Worm (Caenorhabditis elegans) whole organism, late embryonic: Measurements from ENCODE around the gene C23G10.10.

Experiments
- C08G9.2 ChIP-seq: sonication (generic microtip); optimal IDR thresholded peaks from 2 replicates; lab custom pipeline; 2016; ENCODE audit warnings: mild to moderate bottlenecking, missing genetic modification characterization, moderate library complexity, missing compliant biosample characterization
- F13H6.1 ChIP-seq: sonication (generic microtip); optimal IDR thresholded peaks from 2 replicates; lab custom pipeline; 2016; ENCODE audit warnings: missing genetic modification characterization, missing compliant biosample characterization
- K02D7.2 ChIP-seq: sonication (generic microtip); optimal IDR thresholded peaks from 2 replicates; lab custom pipeline; 2017; ENCODE audit warnings: mild to moderate bottlenecking, missing genetic modification characterization, missing compliant biosample characterization
- K09A11.1 ChIP-seq: sonication (generic microtip); optimal IDR thresholded peaks from 2 replicates; lab custom pipeline; 2017; ENCODE audit warnings: antibody characterized with exemption, mild to moderate bottlenecking, missing genetic modification characterization, missing compliant biosample characterization; ENCODE audit not compliant: insufficient read depth
- T23F11.4 ChIP-seq: fragments of 200-800 bp; sonication (Bioruptor generic); optimal IDR thresholded peaks from 2 replicates; lab custom pipeline; 2018; ENCODE audit warnings: mild to moderate bottlenecking, missing genetic modification characterization, missing compliant biosample characterization
- ama-1 ChIP-seq: fragments of 150-350 bp; optimal IDR thresholded peaks from 2 replicates; lab custom pipeline; 2014
- ceh-18 ChIP-seq: sonication (generic microtip); optimal IDR thresholded peaks from 2 replicates; lab custom pipeline; 2016; ENCODE audit warnings: missing genetic modification characterization, missing compliant biosample characterization
- ceh-19 ChIP-seq: fragments of 200-800 bp; sonication (Bioruptor generic); optimal IDR thresholded peaks from 2 replicates; lab custom pipeline; 2018; ENCODE audit warnings: mild to moderate bottlenecking, missing genetic modification characterization, missing compliant biosample characterization
- ceh-24 ChIP-seq: sonication (generic microtip); optimal IDR thresholded peaks from 2 replicates; lab custom pipeline; 2016; ENCODE audit warnings: mild to moderate bottlenecking, missing genetic modification characterization, missing compliant biosample characterization
- ceh-30 ChIP-seq: fragments of 150-350 bp; optimal IDR thresholded peaks from 2 replicates; lab custom pipeline; 2014; ENCODE audit warnings: missing biosample characterization, missing genetic modification characterization
- ceh-34 ChIP-seq: sonication (generic microtip); optimal IDR thresholded peaks from 2 replicates; lab custom pipeline; 2016; ENCODE audit warnings: mild to moderate bottlenecking, missing genetic modification characterization, missing compliant biosample characterization
- ceh-45 ChIP-seq: fragments of 200-800 bp; sonication (Bioruptor generic); IDR thresholded peaks from 2 replicates; pipeline ENCODE4 v1.3.6; 2022; ENCODE audit warnings: missing genetic modification reagents, missing genetic modification characterization, missing compliant biosample characterization
- ceh-6 ChIP-seq: fragments of 200-800 bp; sonication (Bioruptor generic); optimal IDR thresholded peaks from 2 replicates; lab custom pipeline; 2018; ENCODE audit warnings: mild to moderate bottlenecking, missing genetic modification characterization, missing compliant biosample characterization
- che-1 ChIP-seq: sonication (generic microtip); optimal IDR thresholded peaks from 2 replicates; lab custom pipeline; 2016; ENCODE audit warnings: mild to moderate bottlenecking, missing genetic modification characterization, missing compliant biosample characterization
- dmd-4 ChIP-seq: sonication (generic microtip); optimal IDR thresholded peaks from 2 replicates; lab custom pipeline; 2016; ENCODE audit warnings: borderline replicate concordance, missing genetic modification characterization, missing compliant biosample characterization
- dve-1 ChIP-seq: sonication (generic microtip); optimal IDR thresholded peaks from 2 replicates; lab custom pipeline; 2017; ENCODE audit warnings: antibody characterized with exemption, mild to moderate bottlenecking, missing genetic modification characterization, missing compliant biosample characterization
- elt-2 ChIP-seq: sonication (generic microtip); optimal IDR thresholded peaks from 2 replicates; lab custom pipeline; 2016; ENCODE audit warnings: missing genetic modification reagents, missing genetic modification characterization, missing compliant biosample characterization
- ets-4 ChIP-seq: sonication (generic microtip); optimal IDR thresholded peaks from 2 replicates; lab custom pipeline; 2016; ENCODE audit warnings: missing genetic modification characterization, missing compliant biosample characterization
- eyg-1 ChIP-seq: sonication (generic microtip); optimal IDR thresholded peaks from 2 replicates; lab custom pipeline; 2016; ENCODE audit warnings: missing genotype, missing genetic modification characterization, missing compliant biosample characterization
- fax-1 ChIP-seq: sonication (generic microtip); optimal IDR thresholded peaks from 2 replicates; lab custom pipeline; 2016; ENCODE audit warnings: missing genotype, missing genetic modification characterization, missing compliant biosample characterization
- fkh-6 ChIP-seq: sonication (generic microtip); optimal IDR thresholded peaks from 2 replicates; lab custom pipeline; 2016; ENCODE audit warnings: missing genetic modification characterization, missing compliant biosample characterization
- gmeb-2 ChIP-seq: sonication (generic microtip); optimal IDR thresholded peaks from 2 replicates; lab custom pipeline; 2016; ENCODE audit warnings: missing genetic modification characterization, inconsistent platforms, missing compliant biosample characterization
- hlh-13 ChIP-seq: fragments of 200-800 bp; sonication (Bioruptor generic); optimal IDR thresholded peaks from 2 replicates; lab custom pipeline; 2018; ENCODE audit warnings: mild to moderate bottlenecking, missing genetic modification characterization, missing compliant biosample characterization
- hlh-6 ChIP-seq: sonication (generic microtip); optimal IDR thresholded peaks from 2 replicates; lab custom pipeline; 2016; ENCODE audit warnings: missing genotype, missing genetic modification characterization, missing compliant biosample characterization
- hlh-8 ChIP-seq: sonication (generic microtip); optimal IDR thresholded peaks from 2 replicates; lab custom pipeline; 2016; ENCODE audit warnings: missing genotype, missing genetic modification characterization, missing compliant biosample characterization
- lim-6 ChIP-seq: sonication (generic microtip); optimal IDR thresholded peaks from 2 replicates; lab custom pipeline; 2016; ENCODE audit warnings: missing genetic modification characterization, missing compliant biosample characterization
- mec-3 ChIP-seq: sonication (generic microtip); optimal IDR thresholded peaks from 2 replicates; lab custom pipeline; 2016; ENCODE audit warnings: borderline replicate concordance, missing genetic modification characterization, missing compliant biosample characterization
- nfya-1 ChIP-seq: sonication (generic microtip); optimal IDR thresholded peaks from 2 replicates; lab custom pipeline; 2017; ENCODE audit warnings: missing genetic modification characterization, mild to moderate bottlenecking, missing compliant biosample characterization, antibody characterized with exemption, moderate library complexity
- nhr-11 ChIP-seq: fragments of 150-350 bp; optimal IDR thresholded peaks from 2 replicates; lab custom pipeline; 2014; ENCODE audit warnings: missing biosample characterization, missing genetic modification characterization
- odd-2 ChIP-seq: sonication (generic microtip); optimal IDR thresholded peaks from 2 replicates; lab custom pipeline; 2017; ENCODE audit warnings: antibody characterized with exemption, mild to moderate bottlenecking, missing genetic modification characterization, missing compliant biosample characterization
- pag-3 ChIP-seq: sonication (generic microtip); optimal IDR thresholded peaks from 2 replicates; lab custom pipeline; 2016; ENCODE audit warnings: missing compliant biosample characterization, missing genetic modification characterization, borderline replicate concordance
- pat-9 ChIP-seq: fragments of 200-800 bp; sonication (Bioruptor generic); optimal IDR thresholded peaks from 2 replicates; lab custom pipeline; 2018; ENCODE audit warnings: mild to moderate bottlenecking, missing genetic modification characterization, moderate library complexity, missing compliant biosample characterization
- pros-1 ChIP-seq: fragments of 150-350 bp; optimal IDR thresholded peaks from 2 replicates; lab custom pipeline; 2014; ENCODE audit warnings: missing biosample characterization, missing genetic modification reagents, missing genetic modification characterization
- ref-2 ChIP-seq: sonication (generic microtip); optimal IDR thresholded peaks from 2 replicates; lab custom pipeline; 2016; ENCODE audit warnings: missing genetic modification characterization, missing compliant biosample characterization
- sox-2 ChIP-seq: fragments of 200-800 bp; sonication (Bioruptor generic); IDR thresholded peaks from 2 replicates; pipeline ENCODE4 v1.3.6; 2022; ENCODE audit warnings: missing genetic modification reagents, missing genetic modification characterization, missing compliant biosample characterization
- syd-9 ChIP-seq: sonication (generic microtip); optimal IDR thresholded peaks from 2 replicates; lab custom pipeline; 2016; ENCODE audit warnings: mild to moderate bottlenecking, missing genetic modification characterization, moderate library complexity, missing compliant biosample characterization
- tbx-2 ChIP-seq: sonication (generic microtip); optimal IDR thresholded peaks from 2 replicates; lab custom pipeline; 2016; ENCODE audit warnings: missing genetic modification characterization, missing compliant biosample characterization
- unc-3 ChIP-seq, 2 experiments: fragments of 200-800 bp in 1 of 2; sonication (Bioruptor generic) in 1 of 2; sonication (generic microtip) in 1 of 2; conservative IDR thresholded peaks in 1 of 2; optimal IDR thresholded peaks in 1 of 2; 2 replicates each; pipeline versions ENCODE4 v1.3.6 to Lab custom; 2016 to 2022; ENCODE audit warnings: missing compliant biosample characterization in 2 of 2, missing genetic modification characterization in 2 of 2, missing genetic modification reagents in 1 of 2
- ztf-16 ChIP-seq: sonication (generic microtip); optimal IDR thresholded peaks from 2 replicates; lab custom pipeline; 2017; ENCODE audit warnings: missing genetic modification characterization, missing compliant biosample characterization

C23G10.10 gene

ce11 chrIII:6213915-6214314, at the start of gene C23G10.10:
TSS of gene C23G10.10 (minus strand) at chrIII:6214015.
- no peak for TF ChIP-seq eyg-1
- no peak for TF ChIP-seq ceh-18
- TF ChIP-seq ceh-34 (tag; lab: Kevin White, UChicago), result no peak
- no peak for TF ChIP-seq hlh-8 (tag; lab: Kevin White, UChicago)
- TF ChIP-seq F13H6.1 (tag; lab: Kevin White, UChicago), result no peak
- TF ChIP-seq K09A11.1 (tag; lab: Kevin White, UChicago), result no peak
- TF ChIP-seq ref-2 (tag; lab: Kevin White, UChicago), result no peak
- no peak for TF ChIP-seq dmd-4 (tag; lab: Kevin White, UChicago)

ce11 chrIII:6261985-6262384, 48.2 kb upstream of the C23G10.10 start, which contains the start of gene srg-4:
TSS of gene srg-4 (minus strand) at chrIII:6262085.
- no peak for TF ChIP-seq ceh-19 (GFP tag; lab: Kevin White, UChicago)
- TF ChIP-seq ceh-6 (GFP tag; lab: Kevin White, UChicago), result no peak
- TF ChIP-seq pat-9 (tag; lab: Kevin White, UChicago), result no peak
- no peak for TF ChIP-seq pag-3
- no peak for TF ChIP-seq dmd-4 (tag; lab: Kevin White, UChicago)
- no peak for TF ChIP-seq gmeb-2 (tag; lab: Kevin White, UChicago)
- TF ChIP-seq hlh-13 (GFP tag; lab: Kevin White, UChicago), result no peak
- no peak for TF ChIP-seq mec-3
- TF ChIP-seq tbx-2 (tag; lab: Kevin White, UChicago), result no peak
- no peak for TF ChIP-seq nfya-1 (tag; lab: Kevin White, UChicago)
- TF ChIP-seq ceh-24, result no peak
- TF ChIP-seq fkh-6 (tag; lab: Kevin White, UChicago), result no peak

- TF ChIP-seq ceh-30 (tag; lab: Kevin White, UChicago), result no peak
- no peak for TF ChIP-seq ama-1 (lab: Kevin White, UChicago)
- no peak for TF ChIP-seq hlh-8 (tag; lab: Kevin White, UChicago)
Observed at ce11 chrIII:6260115-6260514, 46.3 kb upstream of the C23G10.10 start, which contains the start of gene srg-2. TSS of gene srg-2 (minus strand) at chrIII:6260215.

- TF ChIP-seq ets-4 (tag; lab: Kevin White, UChicago) (no peak), sox-2 (GFP tag; lab: Robert Waterston, UW) (no peak), unc-3 (GFP tag; conservative IDR thresholded peaks at IDR 0.05; lab: Robert Waterston, UW) (no peak), unc-3 (tag; optimal IDR thresholded peaks at IDR 0.05; lab: Kevin White, UChicago) (no peak), hlh-13 (GFP tag; lab: Kevin White, UChicago) (no peak), hlh-8 (tag; lab: Kevin White, UChicago) (no peak), ztf-16 (tag; lab: Kevin White, UChicago) (no peak), nhr-11 (tag; lab: Kevin White, UChicago) (no peak), C08G9.2 (no peak), T23F11.4 (no peak), hlh-6 (tag; lab: Kevin White, UChicago) (no peak), dve-1 (tag; lab: Kevin White, UChicago) (no peak)
- TF ChIP-seq, all 69 proteins: peak for 0
Observed at ce11 chrIII:6258262-6258661, 44.4 kb upstream of the C23G10.10 start, which contains the start of gene srg-1. TSS of gene srg-1 (minus strand) at chrIII:6258362.

- TF ChIP-seq hlh-6 (tag; lab: Kevin White, UChicago), result no peak
- TF ChIP-seq K02D7.2 (tag; lab: Kevin White, UChicago), result no peak
- TF ChIP-seq pros-1 (tag; lab: Kevin White, UChicago), result no peak
- TF ChIP-seq ceh-45 (GFP tag; lab: Robert Waterston, UW), result no peak
- TF ChIP-seq ets-4 (tag; lab: Kevin White, UChicago), result no peak
- TF ChIP-seq fax-1 (tag; lab: Kevin White, UChicago), result no peak
- no peak for TF ChIP-seq T23F11.4
- no peak for TF ChIP-seq pag-3
- TF ChIP-seq elt-2 (tag; lab: Kevin White, UChicago), result no peak
- no peak for TF ChIP-seq che-1 (tag; lab: Kevin White, UChicago)
- no peak for TF ChIP-seq mec-3
- no peak for TF ChIP-seq syd-9 (tag; lab: Kevin White, UChicago)
- no peak for TF ChIP-seq nhr-11 (tag; lab: Kevin White, UChicago)
- TF ChIP-seq fkh-6 (tag; lab: Kevin White, UChicago), result no peak
- no peak for TF ChIP-seq unc-3 (GFP tag; conservative IDR thresholded peaks at IDR 0.05; lab: Robert Waterston, UW)
- no peak for TF ChIP-seq unc-3 (tag; optimal IDR thresholded peaks at IDR 0.05; lab: Kevin White, UChicago)
- TF ChIP-seq lim-6 (tag; lab: Kevin White, UChicago), result no peak
- no peak for TF ChIP-seq odd-2 (tag; lab: Kevin White, UChicago)
- TF ChIP-seq, all 69 proteins: peak for 0
Observed at ce11 chrIII:6256675-6257074, 42.9 kb upstream of the C23G10.10 start, which contains the start of gene srg-9. TSS of gene srg-9 (minus strand) at chrIII:6256775.
